Worm (Caenorhabditis elegans) whole organism, L4/young adult: ENCODE data around the gene F47F2.1.

ENCODE experiments used
- W03F9.2 ChIP-seq: fragments of 150-350 bp; optimal IDR thresholded peaks from 2 replicates; lab custom pipeline; 2014; ENCODE audit warnings: missing biosample characterization, missing genetic modification characterization
- dao-5 ChIP-seq: sonication (generic microtip); optimal IDR thresholded peaks from 2 replicates; lab custom pipeline; 2016; ENCODE audit warnings: missing genotype, missing genetic modification characterization, moderate library complexity, missing compliant biosample characterization
- him-1 ChIP-seq: sonication (generic microtip); optimal IDR thresholded peaks from 2 replicates; lab custom pipeline; 2016; ENCODE audit warnings: missing genotype, missing genetic modification reagents, missing genetic modification characterization, missing compliant biosample characterization

The F47F2.1 gene

DNA sequence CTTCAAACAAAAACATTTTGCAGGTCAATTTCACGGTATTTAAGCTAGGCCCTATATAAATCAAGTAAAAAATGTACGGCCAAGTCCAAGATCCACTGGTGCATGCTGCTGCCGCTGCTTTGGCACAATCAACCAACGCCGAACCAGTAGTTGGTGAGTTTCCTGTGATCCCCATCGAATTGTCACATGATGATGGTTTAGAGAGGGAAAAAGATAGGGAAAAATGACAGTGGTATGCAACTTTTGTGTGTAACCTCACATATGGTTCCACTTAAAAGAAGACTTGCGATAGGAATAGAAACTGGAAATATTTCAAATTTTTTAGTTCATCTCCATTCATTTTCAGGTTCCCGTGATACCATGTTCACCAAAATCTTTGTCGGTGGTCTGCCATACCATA lies 26.2 kb downstream of the F47F2.1 start, which contains the start of gene sup-12:
Gene sup-12, plus strand, starts transcription at position 17 of the 400 bp plus-strand sequence.
- no peak for TF ChIP-seq him-1 (tag; lab: Kevin White, UChicago)
- TF ChIP-seq W03F9.2 (tag; lab: Kevin White, UChicago) = no peak
- TF ChIP-seq dao-5 (tag; lab: Kevin White, UChicago) = no peak

DNA sequence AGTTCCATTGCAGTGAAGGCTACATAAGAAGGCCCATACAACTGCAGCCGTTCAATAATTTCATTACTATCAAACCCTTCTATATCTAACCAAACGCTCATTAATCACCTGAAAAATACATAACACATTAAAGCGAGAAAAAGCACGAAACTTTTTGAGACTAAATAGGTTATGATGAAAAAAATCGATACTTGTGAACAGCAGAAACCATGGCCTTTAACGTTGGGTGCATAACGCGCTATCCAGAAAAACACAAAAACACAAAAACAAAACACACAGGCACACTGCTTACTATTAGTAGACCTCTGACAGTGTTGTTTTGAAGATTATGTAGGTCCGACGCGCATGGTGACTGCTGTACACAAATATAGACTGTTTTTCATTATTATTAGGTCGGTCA lies 32.9 kb downstream of the F47F2.1 start, which contains the start of gene T22B2.5:
Gene T22B2.5, minus strand, starts transcription at position 101 of the 400 bp plus-strand sequence.
- no peak for TF ChIP-seq W03F9.2 (tag; lab: Kevin White, UChicago)

- TF ChIP-seq dao-5 (tag; lab: Kevin White, UChicago) = no peak
- TF ChIP-seq him-1 (tag; lab: Kevin White, UChicago) = no peak
- TF ChIP-seq W03F9.2 (tag; lab: Kevin White, UChicago) = no peak
These were observed 35.9 kb downstream of the F47F2.1 start for ce11 chrX:3914273-3914672.

- TF ChIP-seq dao-5 (tag; lab: Kevin White, UChicago) (no peak), W03F9.2 (tag; lab: Kevin White, UChicago) (no peak), him-1 (tag; lab: Kevin White, UChicago) (no peak)
These were observed 37.4 kb downstream of the F47F2.1 start, which contains the start of gene idpp-9 for ce11 chrX:3915748-3916147. idpp-9 (minus strand) TSS chrX:3915848.

- no peak for TF ChIP-seq dao-5 (tag; lab: Kevin White, UChicago)
These were observed 38.7 kb downstream of the F47F2.1 start, which contains the start of gene T22B2.3 for ce11 chrX:3917013-3917412. T22B2.3 (plus strand) TSS chrX:3917313.

ce11 chrX:3918182-3918581 lies 39.8 kb downstream of the F47F2.1 start:
- TF ChIP-seq dao-5 (tag; lab: Kevin White, UChicago) (no peak), W03F9.2 (tag; lab: Kevin White, UChicago) (no peak), him-1 (tag; lab: Kevin White, UChicago) (no peak)

DNA sequence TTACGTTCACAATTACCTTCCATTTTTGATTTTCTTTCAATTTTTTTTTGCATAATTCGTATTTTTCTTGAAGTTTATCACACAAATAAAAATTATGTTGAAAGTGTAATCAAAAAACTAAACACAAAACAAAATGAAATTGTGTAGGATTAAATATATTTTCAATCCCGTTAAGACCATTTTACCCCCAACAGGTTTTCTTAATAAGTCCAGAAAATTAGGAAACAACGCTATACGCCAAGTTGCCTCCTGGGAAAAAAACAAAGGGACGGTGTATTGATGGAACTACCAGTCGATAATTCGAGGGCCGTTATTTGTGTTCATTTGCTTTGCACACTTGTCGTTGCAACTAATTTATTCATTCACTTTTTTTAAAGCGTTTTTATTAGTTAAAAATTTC lies 41.4 kb downstream of the F47F2.1 start:
- TF ChIP-seq dao-5 (tag; lab: Kevin White, UChicago) = no peak
- TF ChIP-seq him-1 (tag; lab: Kevin White, UChicago) = no peak
- no peak for TF ChIP-seq W03F9.2 (tag; lab: Kevin White, UChicago)

ce11 chrX:3920101-3920500 lies 41.8 kb downstream of the F47F2.1 start, which contains the start of gene T22B2.2:
T22B2.2 (plus strand) TSS chrX:3920401.
- TF ChIP-seq him-1 (tag; lab: Kevin White, UChicago) = no peak
- TF ChIP-seq dao-5 (tag; lab: Kevin White, UChicago) = no peak
- TF ChIP-seq W03F9.2 (tag; lab: Kevin White, UChicago) = no peak

ce11 chrX:3920747-3921146 lies 42.4 kb downstream of the F47F2.1 start:
- TF ChIP-seq him-1 (tag; lab: Kevin White, UChicago) = no peak

DNA sequence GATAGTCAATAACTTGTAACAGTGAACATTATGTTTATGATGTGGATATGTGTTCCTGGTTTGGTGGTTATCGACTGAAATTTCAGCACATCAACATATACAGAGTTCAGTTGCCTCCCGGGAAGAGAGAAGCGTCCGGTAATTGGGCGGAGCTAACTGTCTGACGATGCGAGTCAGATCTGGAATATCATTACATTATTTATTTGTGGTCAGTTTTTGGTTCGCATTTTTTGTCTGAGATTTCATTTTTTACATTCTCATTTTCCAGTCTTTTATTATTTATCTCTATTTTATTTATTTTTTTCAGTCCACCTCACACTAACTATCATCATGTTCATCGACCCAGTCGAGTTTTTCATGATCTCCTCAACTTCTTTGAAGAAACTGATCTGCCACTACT lies 47.4 kb downstream of the F47F2.1 start, which contains the start of gene T22B2.1:
Gene T22B2.1, plus strand, starts transcription at position 301 of the 400 bp plus-strand sequence.
- no peak for TF ChIP-seq dao-5 (tag; lab: Kevin White, UChicago)
- TF ChIP-seq him-1 (tag; lab: Kevin White, UChicago) = no peak
- no peak for TF ChIP-seq W03F9.2 (tag; lab: Kevin White, UChicago)

- TF ChIP-seq him-1 (tag; lab: Kevin White, UChicago) (no peak), W03F9.2 (tag; lab: Kevin White, UChicago) (no peak), dao-5 (tag; lab: Kevin White, UChicago) (no peak)
These were observed 53.0 kb downstream of the F47F2.1 start, which contains the start of gene adt-3 for ce11 chrX:3931350-3931749. adt-3 (plus strand) TSS chrX:3931650.

ce11 chrX:3932694-3933093 lies 54.4 kb downstream of the F47F2.1 start:
- TF ChIP-seq W03F9.2 (tag; lab: Kevin White, UChicago) (no peak), him-1 (tag; lab: Kevin White, UChicago) (no peak), dao-5 (tag; lab: Kevin White, UChicago) (no peak)

- no peak for TF ChIP-seq him-1 (tag; lab: Kevin White, UChicago)
- TF ChIP-seq dao-5 (tag; lab: Kevin White, UChicago) = no peak
- no peak for TF ChIP-seq W03F9.2 (tag; lab: Kevin White, UChicago)
These were observed 59.1 kb downstream of the F47F2.1 start for ce11 chrX:3937483-3937882.

DNA sequence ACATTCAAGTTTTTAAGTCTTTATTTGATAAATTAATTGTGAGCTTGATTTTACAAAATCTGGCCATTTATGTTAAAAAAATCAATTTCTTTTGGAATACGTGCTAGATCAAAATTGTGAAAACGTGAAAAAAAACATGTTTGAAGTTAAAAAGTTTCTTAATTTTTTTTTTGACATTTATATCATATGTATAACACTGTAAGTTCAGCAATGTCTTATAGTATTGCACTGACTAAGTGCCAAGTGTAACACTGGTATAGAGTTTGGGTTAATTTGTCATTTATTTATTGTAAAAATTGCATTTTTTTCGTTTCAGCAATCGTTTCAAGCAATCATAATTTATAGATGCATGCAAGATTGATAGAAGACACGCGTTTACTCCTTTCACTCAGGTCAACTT lies 59.6 kb downstream of the F47F2.1 start:
- TF ChIP-seq W03F9.2 (tag; lab: Kevin White, UChicago) (no peak), dao-5 (tag; lab: Kevin White, UChicago) (no peak), him-1 (tag; lab: Kevin White, UChicago) (no peak)
